Worm (Caenorhabditis elegans): ENCODE measurements around the gene ccf-1.

ce11 chrIII:11948437-11948836 lies 28.4 kb upstream of the ccf-1 start:
- TF ChIP-seq aha-1 (tag; optimal IDR thresholded peaks at IDR 0.05) (no peak), jun-1 (tag; optimal IDR thresholded peaks at IDR 0.05) (no peak), ceh-82 (tag; optimal IDR thresholded peaks at IDR 0.05) (no peak), pqm-1 (tag; optimal IDR thresholded peaks at IDR 0.05) (no peak), snu-23 (GFP tag; optimal IDR thresholded peaks at IDR 0.05) (no peak), C34B4.2 (tag; optimal IDR thresholded peaks at IDR 0.05) (no peak), irx-1 (tag; optimal IDR thresholded peaks at IDR 0.05) (no peak), fkh-10 (GFP tag; optimal IDR thresholded peaks at IDR 0.05) (no peak), sup-37 (GFP tag; optimal IDR thresholded peaks at IDR 0.05) (no peak), elt-2 (tag; optimal IDR thresholded peaks at IDR 0.05) (no peak), fkh-4 (tag; optimal IDR thresholded peaks at IDR 0.05; ENCODE audit: borderline replicate concordance) (no peak), nhr-11 (tag; optimal IDR thresholded peaks at IDR 0.05) (no peak), rnt-1 (tag; optimal IDR thresholded peaks at IDR 0.05) (no peak)

All from whole organism, L1 larva.